Worm (Caenorhabditis elegans): Measurements from ENCODE around the gene Y73F8A.1159.
A peak's percentile ranks its signal among the peaks of the same experiment; 100 is the strongest.

Y73F8A.1159 gene

DNA sequence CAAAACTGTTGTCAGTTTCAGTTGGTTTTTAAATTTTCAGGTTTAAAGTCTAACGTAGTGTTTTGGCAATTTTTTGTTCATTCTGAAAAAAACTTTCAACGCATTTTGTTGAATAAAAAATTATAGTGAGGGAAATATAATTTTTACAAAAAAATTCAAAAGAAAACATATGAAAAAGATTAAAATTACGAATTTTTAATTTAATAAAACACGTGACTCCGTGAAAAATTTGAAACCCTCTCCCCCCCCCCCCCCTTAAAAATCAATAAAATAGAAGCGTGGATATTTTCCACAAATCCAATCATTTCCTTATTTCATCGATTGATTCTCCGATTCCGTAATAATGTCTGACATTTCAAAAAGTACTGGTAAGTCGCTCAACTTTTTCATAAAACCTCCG lies 12.7 kb downstream of the Y73F8A.1159 start, which contains the start of gene Y73F8A.20:
TSS of gene Y73F8A.20 (plus strand) at position 301 of the 400 bp plus-strand sequence.
- no peak for TF ChIP-seq hlh-13 (GFP tag; optimal IDR thresholded peaks at IDR 0.05)
- no peak for TF ChIP-seq lim-6 (tag; optimal IDR thresholded peaks at IDR 0.05)
- TF ChIP-seq ref-2 (tag; optimal IDR thresholded peaks at IDR 0.05), result no peak
- TF ChIP-seq K09A11.1 (tag; optimal IDR thresholded peaks at IDR 0.05; ENCODE audit: insufficient read depth), result no peak
- no peak for TF ChIP-seq ets-4 (tag; optimal IDR thresholded peaks at IDR 0.05)
- no peak for TF ChIP-seq C38D4.7 (GFP tag; optimal IDR thresholded peaks at IDR 0.05)
- TF ChIP-seq pax-1 (tag; optimal IDR thresholded peaks at IDR 0.05), result no peak
- TF ChIP-seq npax-4 (tag; optimal IDR thresholded peaks at IDR 0.05), result no peak
- no peak for TF ChIP-seq madf-2 (tag; optimal IDR thresholded peaks at IDR 0.05)
- no peak for TF ChIP-seq hlh-15 (tag; optimal IDR thresholded peaks at IDR 0.05)

DNA sequence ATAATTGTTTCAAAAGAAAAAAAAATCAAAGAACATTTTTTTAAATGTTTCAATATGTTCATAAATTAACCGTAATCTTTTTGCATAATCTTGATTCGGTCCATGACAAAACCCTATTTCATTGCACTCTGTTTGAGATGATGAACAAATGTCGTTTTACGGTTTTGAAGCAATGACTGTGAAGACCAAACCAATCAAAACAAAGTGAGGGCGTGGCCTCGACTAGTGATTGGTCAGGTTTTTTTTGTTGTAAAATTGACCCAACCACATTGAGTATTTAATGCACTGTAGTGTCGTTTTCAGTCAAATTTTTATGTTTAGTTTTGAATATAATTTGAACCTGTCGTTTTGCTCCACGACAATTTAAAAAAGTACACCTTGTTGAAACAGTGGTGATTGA lies 13.4 kb downstream of the Y73F8A.1159 start:
- no peak for TF ChIP-seq ceh-22 (tag; optimal IDR thresholded peaks at IDR 0.05)
- TF ChIP-seq nfya-1 (tag; optimal IDR thresholded peaks at IDR 0.05), result peak; percentile 59
- no peak for TF ChIP-seq unc-3 (GFP tag; conservative IDR thresholded peaks at IDR 0.05)
- no peak for TF ChIP-seq unc-3 (tag; optimal IDR thresholded peaks at IDR 0.05)
- no peak for TF ChIP-seq pag-3 (tag; optimal IDR thresholded peaks at IDR 0.05; ENCODE audit: borderline replicate concordance)
- TF ChIP-seq ceh-30 (tag; optimal IDR thresholded peaks at IDR 0.05), result no peak

DNA sequence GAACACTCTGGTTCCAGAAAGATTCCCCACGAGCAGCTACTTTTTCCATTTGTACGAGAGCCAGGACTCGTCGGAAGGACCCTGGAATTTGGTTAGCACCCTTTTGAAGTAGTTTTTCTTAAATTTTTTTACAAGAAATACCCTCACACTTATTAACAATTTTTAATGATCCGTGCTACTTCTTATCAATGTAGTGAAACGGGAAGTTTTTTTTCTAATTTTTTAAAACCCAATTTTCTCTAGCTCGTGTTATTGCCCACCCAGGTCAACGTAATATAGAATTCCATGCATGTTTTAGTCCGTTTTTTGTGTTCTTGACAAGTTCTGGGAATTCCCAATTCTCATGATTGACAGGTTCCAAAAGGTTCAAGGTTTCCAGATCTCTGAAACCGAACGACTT lies 28.9 kb downstream of the Y73F8A.1159 start:
- TF ChIP-seq ceh-30 (tag; optimal IDR thresholded peaks at IDR 0.05) (no peak), che-1 (tag; optimal IDR thresholded peaks at IDR 0.05) (no peak), dve-1 (tag; optimal IDR thresholded peaks at IDR 0.05) (no peak), pha-2 (tag; optimal IDR thresholded peaks at IDR 0.05) (no peak), hlh-8 (tag; optimal IDR thresholded peaks at IDR 0.05) (no peak), sdc-2 (tag; optimal IDR thresholded peaks at IDR 0.05) (no peak), mec-3 (tag; optimal IDR thresholded peaks at IDR 0.05; ENCODE audit: borderline replicate concordance) (no peak), T23F11.4 (GFP tag; optimal IDR thresholded peaks at IDR 0.05) (no peak), C38D4.7 (GFP tag; optimal IDR thresholded peaks at IDR 0.05) (no peak), ceh-18 (tag; optimal IDR thresholded peaks at IDR 0.05) (no peak), pros-1 (tag; optimal IDR thresholded peaks at IDR 0.05) (no peak), K02D7.2 (tag; optimal IDR thresholded peaks at IDR 0.05) (no peak), tbx-2 (tag; optimal IDR thresholded peaks at IDR 0.05) (no peak), hlh-13 (GFP tag; optimal IDR thresholded peaks at IDR 0.05) (no peak), unc-3 (GFP tag; conservative IDR thresholded peaks at IDR 0.05) (no peak), unc-3 (tag; optimal IDR thresholded peaks at IDR 0.05) (no peak), ref-2 (tag; optimal IDR thresholded peaks at IDR 0.05) (no peak), ceh-14 (tag; optimal IDR thresholded peaks at IDR 0.05) (no peak), ahr-1 (tag; optimal IDR thresholded peaks at IDR 0.05) (no peak), ceh-31 (tag; optimal IDR thresholded peaks at IDR 0.05) (no peak)

- no peak for TF ChIP-seq odd-2 (tag; optimal IDR thresholded peaks at IDR 0.05)
- no peak for TF ChIP-seq pat-9 (tag; optimal IDR thresholded peaks at IDR 0.05)
- no peak for TF ChIP-seq nhr-11 (tag; optimal IDR thresholded peaks at IDR 0.05)
- TF ChIP-seq dve-1 (tag; optimal IDR thresholded peaks at IDR 0.05), result no peak
- no peak for TF ChIP-seq tbx-2 (tag; optimal IDR thresholded peaks at IDR 0.05)
- TF ChIP-seq ceh-6 (GFP tag; optimal IDR thresholded peaks at IDR 0.05), result no peak
- TF ChIP-seq npax-4 (tag; optimal IDR thresholded peaks at IDR 0.05), result no peak
- TF ChIP-seq Y22D7AL.16 (tag; optimal IDR thresholded peaks at IDR 0.05), result no peak
- no peak for TF ChIP-seq elt-2 (tag; optimal IDR thresholded peaks at IDR 0.05)
- no peak for TF ChIP-seq syd-9 (tag; optimal IDR thresholded peaks at IDR 0.05)
- TF ChIP-seq C08G9.2 (tag; optimal IDR thresholded peaks at IDR 0.05), result no peak
Observed at ce11 chrIV:15361244-15361643, 29.6 kb downstream of the Y73F8A.1159 start, which contains the start of gene cpna-4. cpna-4 (plus strand) TSS chrIV:15361544.

All from whole organism, late embryonic.